Fruit fly (Drosophila melanogaster) whole organism, prepupa: ENCODE data around the gene CG31798.

Experiments
- Blimp-1 ChIP-seq: fragments of 200-800 bp; sonication (Bioruptor generic); optimal IDR thresholded peaks from 3 replicates; lab custom pipeline; 2017; ENCODE audit warnings: missing biosample characterization, missing genetic modification characterization, mild to moderate bottlenecking, moderate library complexity, missing genetic modification reagents
- CG10631 ChIP-seq: fragments of 200-800 bp; sonication (Bioruptor generic); optimal IDR thresholded peaks from 2 replicates; lab custom pipeline; 2016; ENCODE audit warnings: missing biosample characterization, missing genetic modification characterization
- CG11762 ChIP-seq: fragments of 200-800 bp; sonication (Bioruptor generic); optimal IDR thresholded peaks from 3 replicates; lab custom pipeline; 2016; ENCODE audit warnings: missing biosample characterization, missing genetic modification characterization; ENCODE audit not compliant: insufficient read depth
- CG15336 ChIP-seq: fragments of 200-800 bp; sonication (Bioruptor generic); IDR thresholded peaks from 2 replicates; pipeline ENCODE4 v1.3.6; 2022; ENCODE audit warnings: missing biosample characterization, missing genetic modification characterization
- CG1621 ChIP-seq: fragments of 200-800 bp; sonication (Bioruptor generic); optimal IDR thresholded peaks from 3 replicates; lab custom pipeline; 2018; ENCODE audit warnings: missing biosample characterization, mild to moderate bottlenecking, missing genetic modification characterization
- CG16779 ChIP-seq: fragments of 200-800 bp; sonication (Bioruptor generic); optimal IDR thresholded peaks from 3 replicates; lab custom pipeline; 2017; ENCODE audit warnings: missing biosample characterization, mild to moderate bottlenecking, missing genetic modification characterization
- CG3032 ChIP-seq: fragments of 200-800 bp; optimal IDR thresholded peaks from 2 replicates; lab custom pipeline; 2019; ENCODE audit warnings: missing biosample characterization, mild to moderate bottlenecking, missing genetic modification characterization, moderate library complexity
- CG31627 ChIP-seq: fragments of 200-800 bp; sonication (Bioruptor generic); optimal IDR thresholded peaks from 3 replicates; lab custom pipeline; 2016; ENCODE audit warnings: missing biosample characterization, missing genetic modification characterization
- CG3919 ChIP-seq: fragments of 200-800 bp; sonication (Bioruptor generic); optimal IDR thresholded peaks from 3 replicates; lab custom pipeline; 2016; ENCODE audit warnings: missing biosample characterization, missing genetic modification characterization
- CG4318 ChIP-seq: fragments of 200-800 bp; sonication (Bioruptor generic); optimal IDR thresholded peaks from 3 replicates; lab custom pipeline; 2017; ENCODE audit warnings: missing biosample characterization, mild to moderate bottlenecking, missing genetic modification characterization
- CG6276 ChIP-seq: fragments of 200-800 bp; sonication (Bioruptor generic); optimal IDR thresholded peaks from 2 replicates; lab custom pipeline; 2017; ENCODE audit warnings: missing biosample characterization, mild to moderate bottlenecking, missing genetic modification characterization
- CG6808 ChIP-seq: fragments of 200-800 bp; sonication (Bioruptor generic); optimal IDR thresholded peaks from 3 replicates; lab custom pipeline; 2017; ENCODE audit warnings: missing biosample characterization, missing genetic modification characterization, mild to moderate bottlenecking, moderate library complexity, missing genetic modification reagents
- CG6854 ChIP-seq: fragments of 200-800 bp; sonication (Bioruptor generic); optimal IDR thresholded peaks from 2 replicates; lab custom pipeline; 2017; ENCODE audit warnings: missing biosample characterization, mild to moderate bottlenecking, missing genetic modification characterization
- CG7368 ChIP-seq: fragments of 200-800 bp; sonication (Bioruptor generic); optimal IDR thresholded peaks from 3 replicates; lab custom pipeline; 2016; ENCODE audit warnings: missing biosample characterization, missing genetic modification characterization
- CG8119 ChIP-seq: fragments of 200-800 bp; sonication (Bioruptor generic); IDR thresholded peaks from 3 replicates; pipeline ENCODE4 v1.3.6; 2022; ENCODE audit warnings: missing biosample characterization, missing genetic modification characterization
- CG8319 ChIP-seq: fragments of 200-800 bp; sonication (Bioruptor generic); optimal IDR thresholded peaks from 3 replicates; lab custom pipeline; 2016; ENCODE audit warnings: missing biosample characterization, missing genetic modification characterization
- CG9139 ChIP-seq: fragments of 200-800 bp; sonication (Bioruptor generic); optimal IDR thresholded peaks from 3 replicates; lab custom pipeline; 2017; ENCODE audit warnings: missing biosample characterization, mild to moderate bottlenecking, missing genetic modification characterization
- Eip75B ChIP-seq: fragments of 200-800 bp; sonication (Bioruptor generic); optimal IDR thresholded peaks from 3 replicates; lab custom pipeline; 2016; ENCODE audit warnings: missing biosample characterization, missing genetic modification characterization
- Eip78C ChIP-seq: fragments of 200-800 bp; sonication (Bioruptor generic); peaks from one replicate; lab custom pipeline; 2016; ENCODE audit warnings: missing biosample characterization, missing genetic modification characterization
- Eip93F ChIP-seq: fragments of 200-800 bp; sonication (Bioruptor generic); optimal IDR thresholded peaks from 2 replicates; lab custom pipeline; 2016; ENCODE audit warnings: missing biosample characterization, mild to moderate bottlenecking, missing genetic modification characterization
- Ets96B ChIP-seq: fragments of 200-800 bp; optimal IDR thresholded peaks from 2 replicates; lab custom pipeline; 2019; ENCODE audit warnings: missing biosample characterization, mild to moderate bottlenecking, missing genetic modification characterization, moderate library complexity
- Gug ChIP-seq: fragments of 200-800 bp; sonication (Bioruptor generic); IDR thresholded peaks from 2 replicates; pipeline ENCODE4 v1.3.6; 2022; ENCODE audit warnings: missing biosample characterization, missing genetic modification characterization
- Hr39 ChIP-seq: fragments of 200-800 bp; sonication (Bioruptor generic); optimal IDR thresholded peaks from 2 replicates; lab custom pipeline; 2016; ENCODE audit warnings: missing biosample characterization, missing genetic modification characterization
- Hr4 ChIP-seq: fragments of 200-800 bp; sonication (Bioruptor generic); optimal IDR thresholded peaks from 3 replicates; lab custom pipeline; 2016; ENCODE audit warnings: missing biosample characterization, missing genetic modification characterization
- Lpt ChIP-seq: fragments of 200-800 bp; sonication (Bioruptor generic); optimal IDR thresholded peaks from 3 replicates; lab custom pipeline; 2016; ENCODE audit warnings: missing biosample characterization, missing genetic modification characterization
- OdsH ChIP-seq: fragments of 200-800 bp; sonication (Bioruptor generic); optimal IDR thresholded peaks from 3 replicates; lab custom pipeline; 2016; ENCODE audit warnings: missing biosample characterization, missing genetic modification characterization
- Smox ChIP-seq: fragments of 200-800 bp; sonication (Bioruptor generic); optimal IDR thresholded peaks from 3 replicates; lab custom pipeline; 2016; ENCODE audit warnings: missing biosample characterization, missing genetic modification characterization
- Sox102F ChIP-seq: fragments of 200-800 bp; sonication (Bioruptor generic); optimal IDR thresholded peaks from 2 replicates; lab custom pipeline; 2016; ENCODE audit warnings: missing biosample characterization, mild to moderate bottlenecking, missing genetic modification characterization
- Sox14 ChIP-seq: fragments of 200-800 bp; sonication (Bioruptor generic); optimal IDR thresholded peaks from 3 replicates; lab custom pipeline; 2016; ENCODE audit warnings: missing biosample characterization, missing genetic modification characterization
- Sox15 ChIP-seq: fragments of 200-800 bp; sonication (Bioruptor generic); optimal IDR thresholded peaks from 3 replicates; lab custom pipeline; 2016; ENCODE audit warnings: missing biosample characterization, missing genetic modification characterization
- acj6 ChIP-seq: fragments of 200-800 bp; sonication (Bioruptor generic); optimal IDR thresholded peaks from 3 replicates; lab custom pipeline; 2016; ENCODE audit warnings: missing biosample characterization, missing genetic modification characterization
- cyc ChIP-seq: fragments of 200-800 bp; sonication (Bioruptor generic); optimal IDR thresholded peaks from 3 replicates; lab custom pipeline; 2016; ENCODE audit warnings: missing biosample characterization, missing genetic modification characterization
- dac ChIP-seq: fragments of 200-800 bp; sonication (Bioruptor generic); optimal IDR thresholded peaks from 2 replicates; lab custom pipeline; 2017; ENCODE audit warnings: missing biosample characterization, mild to moderate bottlenecking, missing genetic modification characterization
- eg ChIP-seq: fragments of 200-800 bp; sonication (Bioruptor generic); IDR thresholded peaks from 3 replicates; pipeline ENCODE4 v1.3.6; 2022; ENCODE audit warnings: missing biosample characterization, missing genetic modification characterization
- esn ChIP-seq: fragments of 200-800 bp; sonication (Bioruptor generic); optimal IDR thresholded peaks from 2 replicates; lab custom pipeline; 2016; ENCODE audit warnings: missing biosample characterization, mild to moderate bottlenecking, missing genetic modification characterization, moderate library complexity
- fd59A ChIP-seq: fragments of 200-800 bp; sonication (Bioruptor generic); optimal IDR thresholded peaks from 2 replicates; lab custom pipeline; 2017; ENCODE audit warnings: missing biosample characterization, mild to moderate bottlenecking, missing genetic modification characterization, missing genetic modification reagents
- fd85E ChIP-seq: fragments of 200-800 bp; sonication (Bioruptor generic); optimal IDR thresholded peaks from 3 replicates; lab custom pipeline; 2016; ENCODE audit warnings: missing biosample characterization, missing genetic modification characterization
- fkh ChIP-seq: fragments of 200-800 bp; sonication (Bioruptor generic); optimal IDR thresholded peaks from 3 replicates; lab custom pipeline; 2017; ENCODE audit warnings: missing biosample characterization, mild to moderate bottlenecking, missing genetic modification characterization, moderate library complexity
- lz ChIP-seq: fragments of 200-800 bp; sonication (Bioruptor generic); optimal IDR thresholded peaks from 3 replicates; lab custom pipeline; 2016; ENCODE audit warnings: missing biosample characterization, missing genetic modification characterization
- net ChIP-seq: fragments of 200-800 bp; sonication (Bioruptor generic); optimal IDR thresholded peaks from 3 replicates; lab custom pipeline; 2016; ENCODE audit warnings: missing biosample characterization, missing genetic modification characterization
- pdm3 ChIP-seq: fragments of 200-800 bp; sonication (Bioruptor generic); optimal IDR thresholded peaks from 3 replicates; lab custom pipeline; 2016; ENCODE audit warnings: missing biosample characterization, missing genetic modification characterization
- ss ChIP-seq, 2 experiments: fragments of 200-800 bp; sonication (Bioruptor generic); optimal IDR thresholded peaks; 2 replicates in 1 of 2; 3 replicates in 1 of 2; lab custom pipeline; 2017 to 2018; ENCODE audit warnings: mild to moderate bottlenecking in 2 of 2, missing biosample characterization in 2 of 2, missing genetic modification characterization in 2 of 2, moderate library complexity in 1 of 2
- svp ChIP-seq: fragments of 200-800 bp; sonication (Bioruptor generic); peaks from one replicate; lab custom pipeline; 2016; ENCODE audit warnings: missing biosample characterization, missing genetic modification characterization
- vri ChIP-seq: fragments of 200-800 bp; sonication (Bioruptor generic); optimal IDR thresholded peaks from 3 replicates; lab custom pipeline; 2016; ENCODE audit warnings: missing biosample characterization, mild to moderate bottlenecking, missing genetic modification characterization

Gene CG31798

dm6 chr2L:19386106-19386715 is 7.7 kb upstream of the CG31798 start, which contains the start of gene fon:
Gene fon, minus strand, starts transcription at chr2L:19386205.
- TF ChIP-seq svp (GFP tag; lab: Kevin White, UChicago) = peak; percentile 98
- TF ChIP-seq Eip78C (GFP tag; lab: Kevin White, UChicago) = peak; percentile 40
- TF ChIP-seq CG6808 (GFP tag; lab: Kevin White, UChicago) = no peak
- TF ChIP-seq, all 60 proteins: peak for 2

dm6 chr2L:19388966-19389365 is 5.0 kb upstream of the CG31798 start:
- TF ChIP-seq CG15336 (GFP tag; lab: Robert Waterston, UW) (no peak), cyc (GFP tag; lab: Kevin White, UChicago) (no peak), Eip93F (GFP tag; lab: Kevin White, UChicago) (no peak), Ets96B (tag; lab: Kevin White, UChicago) (no peak), vri (no peak), Blimp-1 (GFP tag; lab: Kevin White, UChicago) (no peak), Sox14 (GFP tag; lab: Kevin White, UChicago) (no peak), OdsH (GFP tag; lab: Kevin White, UChicago) (no peak), CG6276 (GFP tag; lab: Kevin White, UChicago) (no peak), Gug (no peak), dac (GFP tag; lab: Kevin White, UChicago) (no peak), CG8119 (no peak), Hr4 (no peak)

DNA sequence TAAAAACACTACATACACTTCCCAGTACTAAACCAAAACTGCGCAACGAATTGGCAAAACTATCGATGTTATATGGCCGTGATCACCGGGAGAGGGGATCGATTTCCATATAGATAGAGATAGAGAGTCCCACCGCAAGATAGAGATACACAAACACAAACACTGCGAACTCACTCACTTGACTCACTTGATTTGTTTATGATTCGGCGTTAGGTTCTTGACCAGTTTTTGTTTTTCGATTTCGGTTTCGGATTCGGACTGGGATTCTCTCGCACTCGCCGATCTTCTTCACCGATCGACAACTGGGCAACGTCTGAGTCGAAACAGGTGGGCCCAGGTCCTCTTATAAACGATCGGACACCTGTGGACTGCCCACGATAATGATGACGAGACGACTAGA is 4.2 kb upstream of the CG31798 start, which contains the start of gene CG17549:
Gene CG17549, minus strand, starts transcription at position 327 of the 400 bp plus-strand sequence.
- TF ChIP-seq Sox15 (GFP tag; lab: Kevin White, UChicago) (no peak), CG31627 (GFP tag; lab: Kevin White, UChicago) (no peak), fd85E (GFP tag; lab: Kevin White, UChicago) (no peak), CG11762 (no peak), CG10631 (GFP tag; lab: Kevin White, UChicago) (no peak), CG15336 (GFP tag; lab: Robert Waterston, UW) (no peak), dac (GFP tag; lab: Kevin White, UChicago) (no peak), esn (GFP tag; lab: Kevin White, UChicago) (no peak), acj6 (GFP tag; lab: Kevin White, UChicago) (no peak)

DNA sequence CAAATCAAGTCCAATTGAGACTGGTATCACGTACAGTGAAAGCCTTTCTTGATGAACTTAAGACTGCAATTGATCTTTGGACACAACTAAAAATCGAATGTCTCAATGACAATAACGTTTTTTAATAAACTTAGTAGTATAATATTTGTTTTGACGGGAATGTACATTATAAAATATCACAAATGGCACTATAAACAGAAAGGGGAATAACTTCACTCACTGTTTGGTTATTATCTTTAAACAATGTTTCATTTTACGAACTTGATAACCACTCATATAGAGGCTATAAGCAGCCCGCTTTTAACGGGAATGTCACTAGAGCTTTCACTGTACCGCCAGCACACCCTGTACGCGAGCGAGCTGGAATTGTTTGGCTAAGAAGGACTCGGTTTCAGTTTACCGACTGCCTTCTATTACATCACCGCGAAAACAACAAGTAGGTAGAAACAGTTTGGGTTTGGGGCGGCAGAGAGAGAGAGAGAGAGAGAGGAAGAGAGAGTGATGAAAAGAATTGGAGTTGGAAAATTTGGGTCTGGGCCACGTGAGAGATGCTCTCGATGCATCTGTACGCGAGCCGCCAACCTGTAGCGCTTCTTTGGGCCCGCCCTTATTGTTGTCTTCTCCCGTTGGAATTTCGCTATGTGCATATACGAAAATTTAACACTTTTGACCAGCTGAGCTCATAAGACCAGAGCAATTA is 3.8 kb downstream of the CG31798 start:
- TF ChIP-seq lz (GFP tag; lab: Kevin White, UChicago) = peak; percentile 76
- TF ChIP-seq Smox (GFP tag; lab: Kevin White, UChicago) = peak; percentile 77
- TF ChIP-seq CG3032 = peak; percentile 34
- TF ChIP-seq CG3919 (GFP tag; lab: Kevin White, UChicago) = peak; percentile 59
- peak; percentile 62 for TF ChIP-seq Eip75B (GFP tag; lab: Kevin White, UChicago)
- TF ChIP-seq CG9139 = no peak
- no peak for TF ChIP-seq Blimp-1 (GFP tag; lab: Kevin White, UChicago)
- TF ChIP-seq Sox102F (GFP tag; lab: Kevin White, UChicago) = peak; percentile 70
- TF ChIP-seq Sox14 (GFP tag; lab: Kevin White, UChicago) = peak; percentile 77
- TF ChIP-seq CG4318 (GFP tag; lab: Kevin White, UChicago) = no peak
- TF ChIP-seq Hr39 (GFP tag; lab: Kevin White, UChicago) = peak; percentile 78
- 0 out of 3 replicates have a peak, but pooled peaks have one; percentile 40 for TF ChIP-seq CG8119
- TF ChIP-seq pdm3 (GFP tag; lab: Kevin White, UChicago) = peak; percentile 64
- TF ChIP-seq CG7368 (GFP tag; lab: Kevin White, UChicago) = peak; percentile 8
- TF ChIP-seq fkh (GFP tag; lab: Kevin White, UChicago) = no peak
- no peak for TF ChIP-seq ss (GFP tag; optimal IDR thresholded peaks at IDR 0.05; lab: Kevin White, UChicago)
- TF ChIP-seq fd59A = peak; percentile 9
- TF ChIP-seq net (GFP tag; lab: Kevin White, UChicago) = peak; percentile 3
- TF ChIP-seq CG1621 = peak; percentile 14
- TF ChIP-seq eg (GFP tag; lab: Robert Waterston, UW) = 0 out of 3 replicates have a peak, but pooled peaks have one; percentile 9
- TF ChIP-seq CG6808 (GFP tag; lab: Kevin White, UChicago) = peak; percentile 51
- TF ChIP-seq CG8319 (GFP tag; lab: Kevin White, UChicago) = peak; percentile 26
- peak; percentile 68 for TF ChIP-seq acj6 (GFP tag; lab: Kevin White, UChicago)
- no peak for TF ChIP-seq CG6854
- TF ChIP-seq CG16779 (tag; lab: Kevin White, UChicago) = no peak
- no peak for TF ChIP-seq Lpt
